Fruit fly (Drosophila melanogaster) whole organism, wandering third instar larva: ENCODE results near the gene Kr-h1.

ENCODE experiments used
- Abd-B ChIP-seq: fragments of >200 bp; optimal IDR thresholded peaks from 2 replicates; lab custom pipeline; 2017; ENCODE audit warnings: missing biosample characterization, missing genetic modification characterization
- CG9705 ChIP-seq: fragments of 200-800 bp; sonication (Bioruptor generic); optimal IDR thresholded peaks from 2 replicates; lab custom pipeline; 2018; ENCODE audit warnings: missing biosample characterization, mild to moderate bottlenecking, missing genetic modification characterization
- CrebA ChIP-seq: fragments of 200-800 bp; sonication (Bioruptor generic); optimal IDR thresholded peaks from 2 replicates; lab custom pipeline; 2016; ENCODE audit warnings: missing biosample characterization, mild to moderate bottlenecking, missing genetic modification characterization, borderline replicate concordance
- Dfd ChIP-seq: fragments of >200 bp; optimal IDR thresholded peaks from 2 replicates; lab custom pipeline; 2017; ENCODE audit warnings: missing biosample characterization, missing genetic modification characterization
- Dif ChIP-seq: fragments of 200-275, 200-300 bp; sonication (Bioruptor generic); optimal IDR thresholded peaks from 2 replicates; lab custom pipeline; 2018; ENCODE audit warnings: missing biosample characterization, missing genetic modification characterization; ENCODE audit not compliant: partially characterized antibody
- GATAd ChIP-seq: sonication (Bioruptor generic); optimal IDR thresholded peaks from 2 replicates; lab custom pipeline; 2016; ENCODE audit warnings: missing biosample characterization, missing genetic modification characterization
- HLH106 ChIP-seq: fragments of 200-800 bp; optimal IDR thresholded peaks from 3 replicates; lab custom pipeline; 2019; ENCODE audit warnings: missing biosample characterization, mild to moderate bottlenecking, missing genetic modification characterization, moderate library complexity
- Hr78 ChIP-seq: fragments of >200 bp; optimal IDR thresholded peaks from 2 replicates; lab custom pipeline; 2017; ENCODE audit warnings: missing biosample characterization, missing genetic modification characterization
- Hr83 ChIP-seq: fragments of 200-300 bp; sonication (Bioruptor generic); optimal IDR thresholded peaks from 2 replicates; lab custom pipeline; 2016; ENCODE audit warnings: missing biosample characterization, mild to moderate bottlenecking, missing genetic modification characterization, moderate library complexity; ENCODE audit not compliant: poor library complexity, severe bottlenecking
- Jra ChIP-seq: sonication (Bioruptor generic); optimal IDR thresholded peaks from 2 replicates; lab custom pipeline; 2016; ENCODE audit warnings: missing biosample characterization, missing genetic modification characterization
- Mio ChIP-seq: sonication (Bioruptor generic); optimal IDR thresholded peaks from 2 replicates; lab custom pipeline; 2016; ENCODE audit warnings: missing biosample characterization, missing genetic modification characterization
- N ChIP-seq: fragments of >200 bp; optimal IDR thresholded peaks from 2 replicates; lab custom pipeline; 2018; ENCODE audit warnings: missing biosample characterization, missing external identifiers, missing genetic modification characterization
- OdsH ChIP-seq: fragments of 200-800 bp; sonication (Bioruptor generic); optimal IDR thresholded peaks from 2 replicates; lab custom pipeline; 2016; ENCODE audit warnings: missing biosample characterization, mild to moderate bottlenecking, missing genetic modification characterization
- Rel ChIP-seq, 2 experiments: fragments of 200-800 bp; sonication (Bioruptor generic) in 1 of 2; optimal IDR thresholded peaks; 2 replicates in 1 of 2; 3 replicates in 1 of 2; lab custom pipeline; 2016 to 2019; ENCODE audit warnings: mild to moderate bottlenecking in 2 of 2, missing biosample characterization in 2 of 2, missing genetic modification characterization in 2 of 2, moderate library complexity in 1 of 2
- Sp1 ChIP-seq: fragments of 200-800 bp; sonication (Bioruptor generic); optimal IDR thresholded peaks from 3 replicates; lab custom pipeline; 2019; ENCODE audit warnings: missing biosample characterization, mild to moderate bottlenecking, missing genetic modification characterization, moderate library complexity
- dl ChIP-seq, 2 experiments: fragments of 175-275, 200-275 bp in 1 of 2; fragments of 200-275 bp in 1 of 2; sonication (Bioruptor generic); optimal IDR thresholded peaks; lab custom pipeline; 2018; ENCODE audit warnings: mild to moderate bottlenecking in 2 of 2, missing biosample characterization in 2 of 2, missing genetic modification characterization in 2 of 2, moderate library complexity in 2 of 2; ENCODE audit not compliant: partially characterized antibody in 2 of 2, insufficient read depth in 1 of 2
- dsf ChIP-seq: sonication (Bioruptor generic); optimal IDR thresholded peaks from 2 replicates; lab custom pipeline; 2016; ENCODE audit warnings: missing biosample characterization, missing genetic modification characterization, borderline replicate concordance
- ey ChIP-seq: fragments of 200-800 bp; sonication (Bioruptor generic); optimal IDR thresholded peaks from 2 replicates; lab custom pipeline; 2016; ENCODE audit warnings: missing biosample characterization, missing genetic modification characterization
- foxo ChIP-seq, 2 experiments: fragments of 200-800 bp; sonication (Bioruptor generic); optimal IDR thresholded peaks; 2 replicates in 1 of 2; 3 replicates in 1 of 2; lab custom pipeline; 2016 to 2017; ENCODE audit warnings: missing biosample characterization in 2 of 2, missing genetic modification characterization in 2 of 2
- fru ChIP-seq: fragments of 200-800 bp; sonication (Bioruptor generic); optimal IDR thresholded peaks from 3 replicates; lab custom pipeline; 2016; ENCODE audit warnings: missing biosample characterization, mild to moderate bottlenecking, missing genetic modification characterization
- h ChIP-seq: fragments of 200-800 bp; sonication (Bioruptor generic); optimal IDR thresholded peaks from 3 replicates; lab custom pipeline; 2016; ENCODE audit warnings: missing biosample characterization, mild to moderate bottlenecking, missing genetic modification characterization
- jim ChIP-seq: fragments of 175-275, 200-325 bp; sonication (Bioruptor generic); optimal IDR thresholded peaks from 2 replicates; lab custom pipeline; 2016; ENCODE audit warnings: missing biosample characterization, mild to moderate bottlenecking, missing genetic modification characterization
- pan ChIP-seq: fragments of >200 bp; optimal IDR thresholded peaks from 2 replicates; lab custom pipeline; 2017
- psq ChIP-seq: fragments of 200-800 bp; sonication (Bioruptor generic); optimal IDR thresholded peaks from 3 replicates; lab custom pipeline; 2017; ENCODE audit warnings: missing biosample characterization, mild to moderate bottlenecking, missing genetic modification characterization, moderate library complexity
- rgr ChIP-seq: fragments of 200-800 bp; sonication (Bioruptor generic); optimal IDR thresholded peaks from 3 replicates; lab custom pipeline; 2016; ENCODE audit warnings: missing biosample characterization, mild to moderate bottlenecking, missing genetic modification characterization
- sage ChIP-seq: fragments of 200-800 bp; sonication (Bioruptor generic); optimal IDR thresholded peaks from 2 replicates; lab custom pipeline; 2016; ENCODE audit warnings: missing biosample characterization, mild to moderate bottlenecking, missing genetic modification characterization
- sv ChIP-seq: fragments of 200-800 bp; sonication (Bioruptor generic); optimal IDR thresholded peaks from 3 replicates; lab custom pipeline; 2016; ENCODE audit warnings: missing biosample characterization, missing genetic modification characterization
- usp ChIP-seq: fragments of >200 bp; optimal IDR thresholded peaks from 2 replicates; lab custom pipeline; 2017; ENCODE audit warnings: missing biosample characterization, missing genetic modification characterization
- woc ChIP-seq: sonication (Bioruptor generic); optimal IDR thresholded peaks from 2 replicates; lab custom pipeline; 2016; ENCODE audit warnings: missing biosample characterization, mild to moderate bottlenecking, missing genetic modification characterization

Kr-h1 gene

DNA sequence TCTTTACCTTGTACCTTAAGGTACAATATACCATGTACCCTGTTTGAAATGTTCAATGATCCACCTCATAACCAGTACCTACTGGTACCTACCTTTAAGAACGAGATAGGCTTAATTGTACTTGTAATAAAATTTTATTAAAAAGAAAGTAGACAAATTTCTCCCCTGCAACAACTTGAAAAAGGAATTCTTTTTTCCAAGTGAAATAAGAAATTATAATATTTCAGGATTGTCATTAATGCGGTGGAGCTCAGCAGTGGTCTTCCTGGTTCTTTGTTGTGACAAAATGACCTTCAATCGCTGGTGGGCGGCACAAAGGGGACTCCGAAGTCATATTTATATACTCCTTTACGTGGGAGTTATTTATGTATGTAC is 16.9 kb downstream of the Kr-h1 start:
- TF ChIP-seq woc (GFP tag; lab: Kevin White, UChicago), result peak; percentile 30
- TF ChIP-seq foxo (GFP tag; optimal IDR thresholded peaks at IDR 0.05; lab: Kevin White, UChicago), result no peak
- peak; percentile 14 for TF ChIP-seq sage (GFP tag; lab: Kevin White, UChicago)

DNA sequence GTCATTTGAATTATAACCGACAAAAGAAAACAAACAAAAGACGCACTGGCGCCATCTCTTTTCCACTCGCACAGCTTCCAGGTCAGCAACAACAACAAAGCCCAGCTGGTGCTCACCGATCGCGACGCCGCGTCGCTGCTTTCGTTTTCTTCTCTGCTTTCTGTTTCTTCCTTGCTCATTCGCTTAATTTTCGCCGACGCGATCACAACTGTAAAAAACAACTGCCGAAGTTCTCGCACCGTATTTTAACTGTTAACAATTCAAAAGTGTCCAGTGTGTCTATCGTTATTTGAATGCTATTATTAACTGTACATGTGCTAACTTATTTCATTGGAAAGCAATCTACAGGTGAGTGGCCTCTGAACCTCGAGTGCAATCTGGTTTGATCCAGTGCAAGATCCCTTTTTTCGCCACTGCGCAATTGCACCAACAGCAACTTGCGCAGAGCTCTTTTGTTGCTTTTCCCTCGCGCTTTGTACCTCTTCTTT is 17.8 kb downstream of the Kr-h1 start, which contains the start of gene stai:
Gene stai (plus strand): TSS at position 176 of the 488 bp plus-strand sequence.
- peak; percentile 32 for TF ChIP-seq Sp1
- peak; percentile 0 for TF ChIP-seq fru (GFP tag; lab: Kevin White, UChicago)
- TF ChIP-seq jim (GFP tag; lab: Kevin White, UChicago), result no peak
- TF ChIP-seq psq (GFP tag; lab: Kevin White, UChicago), result peak; percentile 96
- no peak for TF ChIP-seq CG9705 (GFP tag; lab: Kevin White, UChicago)
- no peak for TF ChIP-seq HLH106

DNA sequence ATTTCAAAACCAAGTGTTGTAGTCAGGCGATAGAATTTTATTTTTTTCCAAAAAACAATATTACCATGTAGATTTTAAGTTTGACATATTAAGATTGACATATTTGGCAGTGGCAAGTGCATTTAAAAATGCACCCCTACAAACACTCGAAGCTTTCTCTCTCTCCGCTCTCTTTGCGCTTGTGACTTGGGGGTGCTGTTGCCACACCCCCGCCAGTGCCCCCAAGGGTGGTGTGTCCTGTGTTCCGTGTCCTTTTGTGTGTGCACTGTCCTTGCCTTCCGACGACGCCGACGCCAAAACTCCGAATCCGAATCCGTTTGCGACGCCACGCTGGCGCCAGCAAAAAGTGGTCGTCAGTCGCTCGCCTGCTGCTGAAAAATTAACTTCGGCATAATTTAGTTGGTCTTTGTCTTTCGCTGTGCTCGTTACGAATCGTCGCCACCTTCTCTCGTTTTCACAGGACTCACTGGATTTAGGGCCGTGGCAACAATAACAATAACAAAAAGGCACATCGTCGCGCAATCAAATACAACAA is 27.0 kb downstream of the Kr-h1 start:
- TF ChIP-seq sage (GFP tag; lab: Kevin White, UChicago) (no peak), GATAd (no peak), HLH106 (no peak), OdsH (GFP tag; lab: Kevin White, UChicago) (no peak), pan (lab: Kevin White, UChicago) (no peak), Dif (GFP tag; lab: Kevin White, UChicago) (no peak), psq (GFP tag; lab: Kevin White, UChicago) (no peak), Jra (GFP tag; lab: Kevin White, UChicago) (no peak)

DNA sequence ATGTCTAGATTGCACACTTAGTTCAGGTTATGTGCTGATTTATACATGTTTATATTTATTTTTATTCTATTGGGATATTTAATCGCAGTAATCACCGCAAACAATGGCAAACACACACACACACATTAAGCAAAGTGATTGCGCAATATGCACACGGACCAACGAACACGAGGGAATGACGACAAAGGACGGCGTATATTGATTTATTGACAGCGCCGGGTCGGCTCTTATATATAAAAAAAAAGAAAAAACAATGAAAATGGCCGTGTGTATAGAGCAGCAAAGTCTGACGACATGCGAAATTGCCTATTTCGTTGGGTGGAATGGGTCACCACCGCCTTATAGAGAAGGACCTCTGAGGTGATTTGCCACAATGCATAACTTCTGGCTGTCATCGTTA is 28.4 kb downstream of the Kr-h1 start:
- no peak for TF ChIP-seq ey (GFP tag; lab: Kevin White, UChicago)
- no peak for TF ChIP-seq rgr (GFP tag; lab: Kevin White, UChicago)
- no peak for TF ChIP-seq fru (GFP tag; lab: Kevin White, UChicago)
- no peak for TF ChIP-seq Dfd (GFP tag; lab: Kevin White, UChicago)
- no peak for TF ChIP-seq h (GFP tag; lab: Kevin White, UChicago)
- TF ChIP-seq Hr83 (GFP tag; lab: Kevin White, UChicago), result no peak
- TF ChIP-seq sv (GFP tag; lab: Kevin White, UChicago), result no peak
- TF ChIP-seq Abd-B, result no peak
- no peak for TF ChIP-seq woc (GFP tag; lab: Kevin White, UChicago)
- no peak for TF ChIP-seq Rel (GFP tag; optimal IDR thresholded peaks at IDR 0.05; lab: Kevin White, UChicago)
- TF ChIP-seq Rel (tag; optimal IDR thresholded peaks at IDR 0.05; lab: Kevin White, UChicago), result no peak
- TF ChIP-seq HLH106, result no peak
- TF ChIP-seq dsf (GFP tag; lab: Kevin White, UChicago), result no peak
- TF ChIP-seq dl (GFP tag; optimal IDR thresholded peaks at IDR 0.05; lab: Kevin White, UChicago; ENCODE audit: insufficient read depth in 1 of 2, partially characterized antibody in 2 of 2), result no peak

DNA sequence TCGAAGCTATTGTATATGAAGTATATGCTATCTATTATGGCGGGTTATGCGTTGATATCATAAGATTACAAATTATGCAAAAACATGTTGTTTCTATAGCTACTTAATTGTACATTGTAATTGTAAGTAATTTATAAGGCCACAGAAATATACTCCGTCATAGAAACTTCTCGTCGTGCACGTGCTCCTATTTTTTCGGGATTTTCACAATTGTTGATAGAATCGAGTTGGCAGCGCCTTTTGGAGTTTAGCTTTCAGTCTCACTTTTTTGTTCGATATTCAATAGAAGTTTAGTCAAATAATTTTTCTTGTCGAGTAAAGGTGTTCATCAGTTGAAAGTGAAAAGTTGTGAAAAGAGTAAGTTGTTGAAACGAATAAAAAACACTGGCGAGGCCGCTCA is 35.8 kb downstream of the Kr-h1 start, which contains the start of gene CG31642:
Gene CG31642 (plus strand): TSS at position 301 of the 400 bp plus-strand sequence.
- no peak for TF ChIP-seq Mio (GFP tag; lab: Kevin White, UChicago)
- no peak for TF ChIP-seq Rel (GFP tag; optimal IDR thresholded peaks at IDR 0.05; lab: Kevin White, UChicago)
- TF ChIP-seq Rel (tag; optimal IDR thresholded peaks at IDR 0.05; lab: Kevin White, UChicago), result no peak
- TF ChIP-seq fru (GFP tag; lab: Kevin White, UChicago), result no peak
- TF ChIP-seq Hr78 (GFP tag; lab: Kevin White, UChicago), result no peak
- TF ChIP-seq usp (GFP tag; lab: Kevin White, UChicago), result no peak
- TF ChIP-seq CrebA, result no peak
- no peak for TF ChIP-seq N (GFP tag; lab: Kevin White, UChicago)
- no peak for TF ChIP-seq Jra (GFP tag; lab: Kevin White, UChicago)
- no peak for TF ChIP-seq pan (lab: Kevin White, UChicago)
- no peak for TF ChIP-seq HLH106
- no peak for TF ChIP-seq h (GFP tag; lab: Kevin White, UChicago)
- no peak for TF ChIP-seq sage (GFP tag; lab: Kevin White, UChicago)
- TF ChIP-seq woc (GFP tag; lab: Kevin White, UChicago), result no peak
- TF ChIP-seq rgr (GFP tag; lab: Kevin White, UChicago), result no peak
